Worm (Caenorhabditis elegans): ENCODE data around the gene elf-1.

DNA sequence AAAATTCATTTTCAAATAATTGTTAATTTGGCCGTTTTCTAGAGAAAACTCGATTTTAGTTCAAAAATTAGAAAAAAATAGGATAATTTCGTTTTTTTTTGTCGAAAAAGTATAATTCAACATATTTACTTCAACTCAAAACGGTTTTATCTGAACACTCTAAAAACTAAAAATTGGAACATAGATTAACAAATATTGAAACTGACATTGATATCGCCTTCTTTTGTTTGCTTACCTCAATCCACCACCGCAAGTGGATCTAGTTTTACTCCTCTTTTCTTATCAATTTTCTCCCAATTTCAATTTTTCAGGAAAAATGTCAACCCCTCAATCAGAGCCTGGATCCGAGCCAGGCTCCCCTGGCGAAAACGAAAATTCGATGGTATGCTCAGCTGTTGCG, 75.9 kb downstream of the elf-1 start, which contains the start of gene ptl-1:
- TF ChIP-seq flt-1 (GFP tag; IDR thresholded peaks at IDR 0.05) (no peak), med-1 (GFP tag; optimal IDR thresholded peaks at IDR 0.05; ENCODE audit: insufficient read depth) (no peak)
